Fruit fly (Drosophila melanogaster) whole organism, embryonic: ENCODE results near the gene Tsen34.

Experiments used
- B-H1 ChIP-seq: fragments of 200-800 bp; sonication (Bioruptor generic); IDR thresholded peaks from 3 replicates; pipeline ENCODE4 v1.3.6; 2022; ENCODE audit warnings: missing biosample characterization, missing genetic modification characterization
- CG10366 ChIP-seq: fragments of 200-800 bp; sonication (Bioruptor generic); IDR thresholded peaks from 2 replicates; pipeline ENCODE4 v1.3.6; 2022; ENCODE audit warnings: missing biosample characterization, missing genetic modification characterization
- CG10959 ChIP-seq: fragments of 200-800 bp; sonication (Bioruptor generic); IDR thresholded peaks from 2 replicates; pipeline ENCODE4 v1.3.6; 2022; ENCODE audit warnings: missing biosample characterization, missing genetic modification characterization
- CG11093 ChIP-seq: fragments of 200-800 bp; sonication (Bioruptor generic); IDR thresholded peaks from 3 replicates; pipeline ENCODE4 v1.3.6; 2022; ENCODE audit warnings: missing biosample characterization, missing genetic modification characterization
- CG13123 ChIP-seq: fragments of 200-800 bp; sonication (Bioruptor generic); optimal IDR thresholded peaks from 2 replicates; lab custom pipeline; 2016; ENCODE audit warnings: missing biosample characterization, missing genetic modification characterization
- CG13775 ChIP-seq: fragments of 200-800 bp; sonication (Bioruptor generic); optimal IDR thresholded peaks from 3 replicates; lab custom pipeline; 2017; ENCODE audit warnings: missing biosample characterization, mild to moderate bottlenecking, missing genetic modification characterization
- CG14441 ChIP-seq: fragments of 200-800 bp; sonication (Bioruptor generic); IDR thresholded peaks from 2 replicates; pipeline ENCODE4 v1.3.6; 2022; ENCODE audit warnings: missing biosample characterization, missing genetic modification characterization
- CG15011 ChIP-seq: fragments of 200-800 bp; sonication (Bioruptor generic); optimal IDR thresholded peaks from 3 replicates; lab custom pipeline; 2018; ENCODE audit warnings: missing biosample characterization, mild to moderate bottlenecking, missing genetic modification characterization
- CG1529 ChIP-seq: fragments of 200-800 bp; sonication (Bioruptor generic); optimal IDR thresholded peaks from 3 replicates; lab custom pipeline; 2018; ENCODE audit warnings: missing biosample characterization, missing genetic modification characterization
- CG17328 ChIP-seq: fragments of 200-800 bp; sonication (Bioruptor generic); IDR thresholded peaks from 2 replicates; pipeline ENCODE4 v1.3.6; 2022; ENCODE audit warnings: missing biosample characterization, missing genetic modification characterization
- CG2116 ChIP-seq: fragments of 200-800 bp; sonication (Bioruptor generic); optimal IDR thresholded peaks from 3 replicates; lab custom pipeline; 2018; ENCODE audit warnings: missing biosample characterization, mild to moderate bottlenecking, missing genetic modification characterization
- CG30020 ChIP-seq: fragments of 200-800 bp; optimal IDR thresholded peaks from 2 replicates; lab custom pipeline; 2019; ENCODE audit warnings: missing biosample characterization, mild to moderate bottlenecking, missing genetic modification characterization, moderate library complexity
- CG30431 ChIP-seq: fragments of 200-800 bp; sonication (Bioruptor generic); optimal IDR thresholded peaks from 2 replicates; lab custom pipeline; 2017; ENCODE audit warnings: missing biosample characterization, missing genetic modification characterization
- CG3163 ChIP-seq: fragments of 200-800 bp; sonication (Bioruptor generic); optimal IDR thresholded peaks from 3 replicates; lab custom pipeline; 2016; ENCODE audit warnings: missing biosample characterization, missing genetic modification characterization
- CG4360 ChIP-seq: fragments of 200-800 bp; sonication (Bioruptor generic); IDR thresholded peaks from 2 replicates; pipeline ENCODE4 v1.3.6; 2022; ENCODE audit warnings: missing biosample characterization, missing genetic modification characterization
- CG6813 ChIP-seq: fragments of 200-800 bp; sonication (Bioruptor generic); optimal IDR thresholded peaks from 2 replicates; lab custom pipeline; 2017; ENCODE audit warnings: missing biosample characterization, missing genetic modification characterization, mild to moderate bottlenecking, moderate library complexity, missing genetic modification reagents
- CG7372 ChIP-seq: fragments of 200-800 bp; sonication (Bioruptor generic); IDR thresholded peaks from 2 replicates; pipeline ENCODE4 v1.3.6; 2022; ENCODE audit warnings: missing biosample characterization, missing genetic modification characterization
- CG7745 ChIP-seq: fragments of 200-800 bp; sonication (Bioruptor generic); optimal IDR thresholded peaks from 2 replicates; lab custom pipeline; 2018; ENCODE audit warnings: missing biosample characterization, mild to moderate bottlenecking, missing genetic modification characterization, moderate library complexity
- CG9215 ChIP-seq: fragments of 200-800 bp; sonication (Bioruptor generic); IDR thresholded peaks from 2 replicates; pipeline ENCODE4 v1.3.6; 2022; ENCODE audit warnings: missing biosample characterization, missing genetic modification characterization
- CG9817 ChIP-seq: fragments of 200-800 bp; sonication (Bioruptor generic); optimal IDR thresholded peaks from 2 replicates; lab custom pipeline; 2018; ENCODE audit warnings: missing biosample characterization, mild to moderate bottlenecking, missing genetic modification characterization, moderate library complexity
- Drgx ChIP-seq: fragments of 200-800 bp; sonication (Bioruptor generic); IDR thresholded peaks from 2 replicates; pipeline ENCODE4 v1.3.6; 2022; ENCODE audit warnings: missing biosample characterization, missing genetic modification characterization
- ERR ChIP-seq: fragments of 200-800 bp; sonication (Bioruptor generic); optimal IDR thresholded peaks from 2 replicates; lab custom pipeline; 2016; ENCODE audit warnings: missing biosample characterization, missing genetic modification characterization
- Elba2 ChIP-seq: fragments of 200-800 bp; sonication (Bioruptor generic); optimal IDR thresholded peaks from 3 replicates; lab custom pipeline; 2016; ENCODE audit warnings: missing biosample characterization, missing genetic modification characterization
- Hr3 ChIP-seq: fragments of 200-800 bp; sonication (Bioruptor generic); optimal IDR thresholded peaks from 3 replicates; lab custom pipeline; 2016; ENCODE audit warnings: missing biosample characterization, missing genetic modification characterization
- Mad ChIP-seq: fragments of 200-800 bp; sonication (Bioruptor generic); optimal IDR thresholded peaks from 2 replicates; lab custom pipeline; 2016; ENCODE audit warnings: missing biosample characterization, missing genetic modification characterization
- Myb ChIP-seq: fragments of 200-800 bp; sonication (Bioruptor generic); optimal IDR thresholded peaks from 2 replicates; lab custom pipeline; 2016; ENCODE audit warnings: missing biosample characterization, missing genetic modification characterization
- Usf ChIP-seq: fragments of 200-800 bp; sonication (Bioruptor generic); optimal IDR thresholded peaks from 2 replicates; lab custom pipeline; 2017; ENCODE audit warnings: missing genotype, missing biosample characterization, missing genetic modification characterization
- YL-1 ChIP-seq: fragments of 200-800 bp; sonication (Bioruptor generic); optimal IDR thresholded peaks from 3 replicates; lab custom pipeline; 2017; ENCODE audit warnings: missing biosample characterization, mild to moderate bottlenecking, missing genetic modification characterization
- ab ChIP-seq: fragments of 200-800 bp; sonication (Bioruptor generic); optimal IDR thresholded peaks from 2 replicates; lab custom pipeline; 2016; ENCODE audit warnings: missing biosample characterization, missing genetic modification characterization
- ap ChIP-seq: fragments of 200-800 bp; sonication (Bioruptor generic); IDR thresholded peaks from 2 replicates; pipeline ENCODE4 v1.3.6; 2022; ENCODE audit warnings: missing biosample characterization, missing genetic modification characterization
- bowl ChIP-seq: fragments of 200-800 bp; sonication (Bioruptor generic); IDR thresholded peaks from 2 replicates; pipeline ENCODE4 v1.3.6; 2022; ENCODE audit warnings: missing biosample characterization, missing genetic modification characterization
- caup ChIP-seq: fragments of 200-800 bp; sonication (Bioruptor generic); optimal IDR thresholded peaks from 3 replicates; lab custom pipeline; 2017; ENCODE audit warnings: missing biosample characterization, mild to moderate bottlenecking, missing genetic modification characterization, moderate library complexity; ENCODE audit not compliant: severe bottlenecking
- chn ChIP-seq: fragments of 200-800 bp; sonication (Bioruptor generic); optimal IDR thresholded peaks from 2 replicates; lab custom pipeline; 2016; ENCODE audit warnings: missing biosample characterization, missing genetic modification characterization
- gcm ChIP-seq: fragments of 200-800 bp; sonication (Bioruptor generic); optimal IDR thresholded peaks from 2 replicates; lab custom pipeline; 2019; ENCODE audit warnings: missing biosample characterization, mild to moderate bottlenecking, missing genetic modification characterization, moderate library complexity
- gem ChIP-seq: fragments of 200-800 bp; sonication (Bioruptor generic); optimal IDR thresholded peaks from 2 replicates; lab custom pipeline; 2019; ENCODE audit warnings: missing biosample characterization, mild to moderate bottlenecking, missing genetic modification characterization, moderate library complexity
- gfzf ChIP-seq: fragments of 200-800 bp; sonication (Bioruptor generic); optimal IDR thresholded peaks from 2 replicates; lab custom pipeline; 2016; ENCODE audit warnings: missing biosample characterization, mild to moderate bottlenecking, missing genetic modification characterization, moderate library complexity
- her ChIP-seq: fragments of 200-800 bp; sonication (Bioruptor generic); optimal IDR thresholded peaks from 2 replicates; lab custom pipeline; 2016; ENCODE audit warnings: missing biosample characterization, missing genetic modification characterization
- knrl ChIP-seq: fragments of 200-800 bp; sonication (Bioruptor generic); IDR thresholded peaks from 3 replicates; pipeline ENCODE4 v1.3.6; 2022; ENCODE audit warnings: missing biosample characterization, missing genetic modification characterization; ENCODE audit not compliant: partially characterized antibody
- nau ChIP-seq: fragments of 200-800 bp; sonication (Bioruptor generic); optimal IDR thresholded peaks from 3 replicates; lab custom pipeline; 2017; ENCODE audit warnings: missing biosample characterization, mild to moderate bottlenecking, missing genetic modification characterization, missing genetic modification reagents
- onecut ChIP-seq: fragments of 200-800 bp; sonication (Bioruptor generic); IDR thresholded peaks from 2 replicates; pipeline ENCODE4 v1.3.6; 2022; ENCODE audit warnings: missing biosample characterization, missing genetic modification characterization
- pfk ChIP-seq: fragments of 200-800 bp; sonication (Bioruptor generic); optimal IDR thresholded peaks from 2 replicates; lab custom pipeline; 2018; ENCODE audit warnings: missing biosample characterization, mild to moderate bottlenecking, missing genetic modification characterization, moderate library complexity
- pho ChIP-seq: fragments of 200-800 bp; sonication (Bioruptor generic); optimal IDR thresholded peaks from 2 replicates; lab custom pipeline; 2016; ENCODE audit warnings: missing biosample characterization, missing genetic modification characterization
- prd ChIP-seq, 3 experiments: fragments of >200 bp in 2 of 3; fragments of 200-800 bp in 1 of 3; sonication (Bioruptor generic) in 1 of 3; optimal IDR thresholded peaks in 2 of 3; IDR thresholded peaks in 1 of 3; 2 replicates in 2 of 3; 3 replicates in 1 of 3; pipeline versions ENCODE4 v1.3.6 to Lab custom; 2017 to 2022; ENCODE audit warnings: missing biosample characterization in 1 of 3, missing genetic modification characterization in 1 of 3
- psq ChIP-seq: fragments of 200-800 bp; sonication (Bioruptor generic); optimal IDR thresholded peaks from 2 replicates; lab custom pipeline; 2017; ENCODE audit warnings: missing biosample characterization, missing genetic modification characterization
- repo ChIP-seq: fragments of 200-800 bp; sonication (Bioruptor generic); optimal IDR thresholded peaks from 2 replicates; lab custom pipeline; 2016; ENCODE audit warnings: missing biosample characterization, missing genetic modification characterization
- sisA ChIP-seq: fragments of 200-800 bp; sonication (Bioruptor generic); IDR thresholded peaks from 2 replicates; pipeline ENCODE4 v1.3.6; 2022; ENCODE audit warnings: missing biosample characterization, missing genetic modification characterization
- tio ChIP-seq: fragments of 200-800 bp; sonication (Bioruptor generic); optimal IDR thresholded peaks from 2 replicates; lab custom pipeline; 2017; ENCODE audit warnings: missing biosample characterization, missing genetic modification characterization, inconsistent platforms
- toy ChIP-seq: fragments of 200-800 bp; sonication (Bioruptor generic); IDR thresholded peaks from 2 replicates; pipeline ENCODE4 v1.3.6; 2022; ENCODE audit warnings: missing biosample characterization, missing genetic modification characterization
- unpg ChIP-seq: fragments of 200-800 bp; sonication (Bioruptor generic); optimal IDR thresholded peaks from 3 replicates; lab custom pipeline; 2018; ENCODE audit warnings: missing biosample characterization, mild to moderate bottlenecking, missing genetic modification characterization, moderate library complexity
- vvl ChIP-seq: fragments of 200-800 bp; sonication (Bioruptor generic); IDR thresholded peaks from 2 replicates; pipeline ENCODE4 v1.3.6; 2022; ENCODE audit warnings: missing biosample characterization, missing genetic modification characterization

Tsen34 gene

dm6 chr3L:14790127-14790589 is 28.5 kb upstream of the Tsen34 start (continued):
- peak; percentile 51; the same call in 1 of the 2 replicates for TF ChIP-seq ap (GFP tag; lab: Robert Waterston, UW)
- TF ChIP-seq vvl (GFP tag; lab: Robert Waterston, UW), result peak; percentile 80
- TF ChIP-seq gcm, result no peak
- peak; percentile 68 for TF ChIP-seq CG14441 (GFP tag; lab: Robert Waterston, UW)
- TF ChIP-seq Drgx, result peak; percentile 70; the same call in 1 of the 2 replicates
- TF ChIP-seq CG6813 (GFP tag; lab: Kevin White, UChicago), result no peak
- TF ChIP-seq B-H1 (GFP tag; lab: Robert Waterston, UW), result peak; percentile 46
- TF ChIP-seq pho (GFP tag; lab: Kevin White, UChicago), result peak; percentile 88
- peak; percentile 73 for TF ChIP-seq unpg (GFP tag; lab: Kevin White, UChicago)
- peak; percentile 74 for TF ChIP-seq CG3163
- TF ChIP-seq ERR (GFP tag; lab: Kevin White, UChicago), result peak; percentile 68
- TF ChIP-seq YL-1, result peak; percentile 78
- TF ChIP-seq CG2116 (GFP tag; lab: Kevin White, UChicago), result peak; percentile 43
- TF ChIP-seq CG4360 (GFP tag; lab: Robert Waterston, UW), result no peak
- TF ChIP-seq CG15011 (GFP tag; lab: Kevin White, UChicago), result no peak
- TF ChIP-seq CG11093 (GFP tag; lab: Robert Waterston, UW), result peak; percentile 38; the same call in 1 of the 3 replicates
- TF ChIP-seq tio, result no peak
- TF ChIP-seq Usf (GFP tag; lab: Kevin White, UChicago), result peak; percentile 19
- TF ChIP-seq CG30431 (GFP tag; lab: Kevin White, UChicago), result peak; percentile 73
- peak; percentile 74 for TF ChIP-seq gem (tag; lab: Kevin White, UChicago)
- TF ChIP-seq Elba2 (GFP tag; lab: Kevin White, UChicago), result peak; percentile 70
- TF ChIP-seq CG13123 (GFP tag; lab: Kevin White, UChicago), result peak; percentile 85
- no peak for TF ChIP-seq nau (GFP tag; lab: Kevin White, UChicago)
- peak; percentile 49 for TF ChIP-seq CG1529 (GFP tag; lab: Kevin White, UChicago)
- TF ChIP-seq CG7745 (tag; lab: Kevin White, UChicago), result no peak
- TF ChIP-seq CG10366 (GFP tag; lab: Robert Waterston, UW), result peak; percentile 66
- TF ChIP-seq caup (GFP tag; lab: Kevin White, UChicago), result no peak
- TF ChIP-seq onecut (GFP tag; lab: Robert Waterston, UW), result peak; percentile 22; the same call in 1 of the 2 replicates
- peak; percentile 44 for TF ChIP-seq CG30020 (tag; lab: Kevin White, UChicago)
- TF ChIP-seq repo (GFP tag; lab: Kevin White, UChicago), result peak; percentile 81
- TF ChIP-seq prd (optimal IDR thresholded peaks at IDR 0.05; lab: Kevin White, UChicago), result no peak
- peak; percentile 86 for TF ChIP-seq prd (GFP tag; IDR thresholded peaks at IDR 0.05; lab: Robert Waterston, UW)
- peak; percentile 66 for TF ChIP-seq Myb (GFP tag; lab: Kevin White, UChicago)
- TF ChIP-seq CG13775 (GFP tag; lab: Kevin White, UChicago), result peak; percentile 82
- TF ChIP-seq CG7372 (GFP tag; lab: Robert Waterston, UW), result peak; percentile 75
- TF ChIP-seq knrl, result peak; percentile 89
- TF ChIP-seq sisA (GFP tag; lab: Robert Waterston, UW), result peak; percentile 76
- TF ChIP-seq CG17328 (GFP tag; lab: Robert Waterston, UW), result peak; percentile 58
- TF ChIP-seq toy, result 0 out of 2 replicates have a peak, but pooled peaks have one; percentile 22
- peak; percentile 86 for TF ChIP-seq Mad (GFP tag; lab: Kevin White, UChicago)
- peak; percentile 57; the same call in 1 of the 2 replicates for TF ChIP-seq CG10959 (GFP tag; lab: Robert Waterston, UW)
- TF ChIP-seq her, result peak; percentile 81
- no peak for TF ChIP-seq ab (GFP tag; lab: Kevin White, UChicago)
- TF ChIP-seq bowl, result no peak
- TF ChIP-seq pfk (GFP tag; lab: Kevin White, UChicago), result no peak
- TF ChIP-seq Hr3 (GFP tag; lab: Kevin White, UChicago), result peak; percentile 63
- peak; percentile 82 for TF ChIP-seq CG9215 (GFP tag; lab: Robert Waterston, UW)
- peak; percentile 80 for TF ChIP-seq CG9817 (tag; lab: Kevin White, UChicago)
- peak; percentile 85 for TF ChIP-seq chn (GFP tag; lab: Kevin White, UChicago)
- TF ChIP-seq gfzf (GFP tag; lab: Kevin White, UChicago), result peak; percentile 24
- TF ChIP-seq psq (GFP tag; lab: Kevin White, UChicago), result peak; percentile 58
